Fruit fly (Drosophila melanogaster): ENCODE results near the gene ND-13B.

Gene ND-13B

DNA sequence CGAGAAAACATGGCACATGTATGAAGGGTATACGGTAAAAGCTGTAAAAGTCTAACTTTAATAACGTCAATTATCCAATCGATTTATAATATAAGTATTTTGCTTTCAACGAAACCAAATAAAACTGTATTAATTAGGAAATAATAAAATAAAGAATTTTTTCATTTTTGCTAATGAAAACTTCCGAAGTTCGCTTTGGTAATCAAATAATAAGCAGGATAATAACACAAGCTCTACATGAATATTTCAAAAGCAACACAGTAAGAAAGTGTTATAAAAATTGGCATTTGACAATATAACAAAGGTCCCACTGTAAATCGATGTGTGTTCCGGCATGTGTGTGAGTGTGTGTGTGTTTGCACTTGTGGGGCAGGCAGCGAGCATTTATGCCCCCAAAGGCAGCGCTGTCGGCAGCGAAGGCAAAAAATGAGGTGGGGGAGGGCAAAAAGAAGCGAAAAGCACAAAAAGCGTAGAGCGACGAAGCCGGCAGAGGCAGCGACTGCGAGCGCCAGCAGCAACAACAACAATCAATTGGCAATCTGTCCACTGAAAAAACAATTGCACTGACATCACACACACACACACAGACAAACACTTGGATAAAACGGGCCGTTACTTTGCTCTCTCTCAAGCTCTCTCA, 42.7 kb upstream of the ND-13B start (continued):
- peak; percentile 33 for TF ChIP-seq achi (GFP tag; optimal IDR thresholded peaks at IDR 0.05)
- no peak for TF ChIP-seq ss (GFP tag; optimal IDR thresholded peaks at IDR 0.05)
- peak; percentile 11 for TF ChIP-seq CG6276 (GFP tag; optimal IDR thresholded peaks at IDR 0.05)
- peak; percentile 47 for TF ChIP-seq lz (GFP tag; optimal IDR thresholded peaks at IDR 0.05)
- TF ChIP-seq Smox (GFP tag; optimal IDR thresholded peaks at IDR 0.05): peak; percentile 11
- no peak for TF ChIP-seq CG8119 (GFP tag; IDR thresholded peaks at IDR 0.05)
- no peak for TF ChIP-seq Eip93F (GFP tag; optimal IDR thresholded peaks at IDR 0.05)
- TF ChIP-seq vri (GFP tag; optimal IDR thresholded peaks at IDR 0.05): no peak
- TF ChIP-seq CG8632 (GFP tag; optimal IDR thresholded peaks at IDR 0.05): no peak
- TF ChIP-seq fkh (GFP tag; optimal IDR thresholded peaks at IDR 0.05): no peak
- TF ChIP-seq fd85E (GFP tag; optimal IDR thresholded peaks at IDR 0.05): peak; percentile 45
- TF ChIP-seq esn (GFP tag; optimal IDR thresholded peaks at IDR 0.05): peak; percentile 22
- TF ChIP-seq CG3032 (tag; optimal IDR thresholded peaks at IDR 0.05): peak; percentile 16
- TF ChIP-seq Met (GFP tag; optimal IDR thresholded peaks at IDR 0.05): peak; percentile 58
- peak; percentile 60 for TF ChIP-seq Hr4 (GFP tag; optimal IDR thresholded peaks at IDR 0.05)
- TF ChIP-seq CG1621 (tag; optimal IDR thresholded peaks at IDR 0.05): no peak

DNA sequence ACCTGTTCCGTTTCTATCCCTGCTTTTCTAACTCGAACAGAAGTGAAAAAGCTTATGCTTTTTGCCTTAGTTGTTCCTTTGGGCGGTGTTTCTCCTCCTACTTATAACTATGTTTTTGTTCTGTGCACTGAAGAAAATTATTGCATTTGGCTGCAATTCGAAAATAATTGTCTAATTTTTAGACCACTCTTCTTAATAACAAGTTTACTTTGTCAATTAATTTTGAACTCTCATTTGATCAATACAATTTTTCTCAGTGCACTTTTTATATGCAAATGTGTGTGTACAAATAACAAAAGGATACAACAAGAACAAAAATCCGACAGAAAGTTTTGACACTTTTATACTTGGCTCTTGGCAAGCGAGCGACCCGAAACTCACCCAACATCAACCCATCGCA, 41.2 kb upstream of the ND-13B start:
- TF ChIP-seq eg (GFP tag; IDR thresholded peaks at IDR 0.05): 0 out of 3 replicates have a peak, but pooled peaks have one; percentile 51
- TF ChIP-seq CG8319 (GFP tag; optimal IDR thresholded peaks at IDR 0.05): no peak
- peak; percentile 42 for TF ChIP-seq svp (GFP tag)
- no peak for TF ChIP-seq cyc (GFP tag; optimal IDR thresholded peaks at IDR 0.05)
- no peak for TF ChIP-seq Hr38 (GFP tag; optimal IDR thresholded peaks at IDR 0.05)
- TF ChIP-seq salr (GFP tag; optimal IDR thresholded peaks at IDR 0.05): peak; percentile 1 to 61
- TF ChIP-seq pdm3 (GFP tag; optimal IDR thresholded peaks at IDR 0.05): peak; percentile 60
- TF ChIP-seq Eip78C (GFP tag): peak; percentile 86
- TF ChIP-seq Blimp-1 (GFP tag; optimal IDR thresholded peaks at IDR 0.05): no peak
- TF ChIP-seq Sox15 (GFP tag; optimal IDR thresholded peaks at IDR 0.05): no peak
- peak; percentile 76 for TF ChIP-seq CG32006 (GFP tag; optimal IDR thresholded peaks at IDR 0.05)
- no peak for TF ChIP-seq CG6808 (GFP tag; optimal IDR thresholded peaks at IDR 0.05)
- TF ChIP-seq CG15336 (GFP tag; IDR thresholded peaks at IDR 0.05): peak; percentile 71
- TF ChIP-seq CG6163 (GFP tag; IDR thresholded peaks at IDR 0.05): peak; percentile 73
- TF ChIP-seq CG8119 (GFP tag; IDR thresholded peaks at IDR 0.05): peak; percentile 70
- no peak for TF ChIP-seq CG1621 (tag; optimal IDR thresholded peaks at IDR 0.05)
- TF ChIP-seq fkh (GFP tag; optimal IDR thresholded peaks at IDR 0.05): no peak
- peak; percentile 71 for TF ChIP-seq Hr4 (GFP tag; optimal IDR thresholded peaks at IDR 0.05)
- TF ChIP-seq CG4318 (GFP tag; optimal IDR thresholded peaks at IDR 0.05): peak; percentile 44
- TF ChIP-seq CG3919 (GFP tag; optimal IDR thresholded peaks at IDR 0.05): no peak
- TF ChIP-seq net (GFP tag; optimal IDR thresholded peaks at IDR 0.05): peak; percentile 11
- TF ChIP-seq CG31627 (GFP tag; optimal IDR thresholded peaks at IDR 0.05): peak; percentile 56
- peak; percentile 24 for TF ChIP-seq achi (GFP tag; optimal IDR thresholded peaks at IDR 0.05)
- TF ChIP-seq CG8632 (GFP tag; optimal IDR thresholded peaks at IDR 0.05): peak; percentile 20
- TF ChIP-seq OdsH (GFP tag; optimal IDR thresholded peaks at IDR 0.05): peak; percentile 60
- peak; percentile 22 for TF ChIP-seq Smox (GFP tag; optimal IDR thresholded peaks at IDR 0.05)
- TF ChIP-seq fd85E (GFP tag; optimal IDR thresholded peaks at IDR 0.05): no peak
- TF ChIP-seq dac (GFP tag; optimal IDR thresholded peaks at IDR 0.05): no peak
- TF ChIP-seq dsx (GFP tag; optimal IDR thresholded peaks at IDR 0.05; ENCODE audit: poor library complexity, severe bottlenecking): peak; percentile 35
- TF ChIP-seq Eip75B (GFP tag; optimal IDR thresholded peaks at IDR 0.05): no peak
- no peak for TF ChIP-seq lz (GFP tag; optimal IDR thresholded peaks at IDR 0.05)
- no peak for TF ChIP-seq Ets21C (GFP tag; optimal IDR thresholded peaks at IDR 0.05)
- TF ChIP-seq CG10631 (GFP tag; optimal IDR thresholded peaks at IDR 0.05): peak; percentile 40
- TF ChIP-seq ss (GFP tag; optimal IDR thresholded peaks at IDR 0.05): no peak
- peak; percentile 6 for TF ChIP-seq CG6792 (GFP tag; optimal IDR thresholded peaks at IDR 0.05)
- TF ChIP-seq topi (GFP tag; optimal IDR thresholded peaks at IDR 0.05): peak; percentile 30
- peak; percentile 44 for TF ChIP-seq Gug (GFP tag; IDR thresholded peaks at IDR 0.05)
- peak; percentile 46 for TF ChIP-seq Met (GFP tag; optimal IDR thresholded peaks at IDR 0.05)
- TF ChIP-seq spab (GFP tag; optimal IDR thresholded peaks at IDR 0.05): peak; percentile 26
- TF ChIP-seq fd59A (GFP tag; optimal IDR thresholded peaks at IDR 0.05): no peak
- TF ChIP-seq Eip93F (GFP tag; optimal IDR thresholded peaks at IDR 0.05): no peak
- TF ChIP-seq CG34406 (GFP tag; optimal IDR thresholded peaks at IDR 0.05): peak; percentile 2
- peak; percentile 43 for TF ChIP-seq Sox14 (GFP tag; optimal IDR thresholded peaks at IDR 0.05)
- TF ChIP-seq esn (GFP tag; optimal IDR thresholded peaks at IDR 0.05): peak; percentile 2

Data from whole organism, prepupa.